Worm (Caenorhabditis elegans): ENCODE data around the gene klp-11.

DNA sequence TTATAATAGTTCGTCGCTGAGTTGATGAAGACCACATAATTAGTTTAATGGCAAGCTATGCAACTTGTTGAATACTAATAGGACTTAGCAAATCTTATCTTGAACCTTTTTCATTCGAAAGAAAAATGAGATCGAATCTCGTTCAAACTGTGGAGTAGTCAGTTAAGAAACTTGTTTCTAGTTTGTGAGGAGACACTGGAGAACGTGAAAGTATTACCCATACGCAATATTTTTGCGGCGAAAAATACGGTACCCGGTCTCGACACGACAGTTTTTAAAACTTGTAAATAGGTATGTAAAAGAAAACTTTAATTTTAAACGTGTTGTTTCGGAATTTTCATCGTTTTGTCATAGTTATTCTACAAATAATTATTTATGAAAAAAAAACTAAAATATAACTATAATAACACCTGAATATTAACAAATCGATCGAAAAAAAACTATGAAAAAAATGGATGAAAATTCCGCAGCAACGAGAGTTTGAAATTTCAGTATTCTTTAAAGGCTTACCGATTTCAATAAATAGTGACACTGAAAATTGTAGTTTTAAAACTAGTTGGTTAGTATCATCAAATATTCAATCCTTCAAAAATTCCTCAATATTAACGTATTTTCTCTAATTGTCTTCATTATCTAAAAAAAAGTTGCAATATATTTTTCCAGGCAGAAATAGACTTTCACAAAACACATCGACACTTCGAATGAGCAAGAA lies 16.1 kb downstream of the klp-11 start, which contains the start of the genes F20C5.7 and parg-1:
- TF ChIP-seq madf-9 (GFP tag; conservative IDR thresholded peaks at IDR 0.05) (no peak), F49E8.2 (tag; optimal IDR thresholded peaks at IDR 0.05; ENCODE audit: borderline replicate concordance) (no peak), zfp-2 (tag; optimal IDR thresholded peaks at IDR 0.05) (no peak), nhr-10 (tag; optimal IDR thresholded peaks at IDR 0.05) (no peak), snpc-4 (tag; optimal IDR thresholded peaks at IDR 0.05) (no peak), mep-1 (tag; optimal IDR thresholded peaks at IDR 0.05) (no peak), ces-1 (GFP tag; optimal IDR thresholded peaks at IDR 0.05) (no peak), attf-4 (tag; optimal IDR thresholded peaks at IDR 0.05) (no peak), pqm-1 (tag; optimal IDR thresholded peaks at IDR 0.05) (no peak)

All from whole organism, L4 larva.